Fruit fly (Drosophila melanogaster): ENCODE data around the gene CG13625.

Gene CG13625

dm6 chr3R:24564799-24565344 is 20.1 kb downstream of the CG13625 start:
- TF ChIP-seq Hmr (GFP tag; optimal IDR thresholded peaks at IDR 0.05): peak; percentile 16
- TF ChIP-seq Pdp1 (GFP tag; optimal IDR thresholded peaks at IDR 0.05): no peak
- peak; percentile 84 for TF ChIP-seq Ets65A (GFP tag)
- no peak for TF ChIP-seq Oli (tag; optimal IDR thresholded peaks at IDR 0.05)
- TF ChIP-seq so (GFP tag; IDR thresholded peaks at IDR 0.05): 0 out of 3 replicates have a peak, but pooled peaks have one; percentile 37
- peak; percentile 23 for TF ChIP-seq CG2120 (GFP tag; optimal IDR thresholded peaks at IDR 0.05)
- 0 out of 3 replicates have a peak, but pooled peaks have one; percentile 13 for TF ChIP-seq Dbx (GFP tag; IDR thresholded peaks at IDR 0.05)
- no peak for TF ChIP-seq tgo (GFP tag; IDR thresholded peaks at IDR 0.05)
- no peak for TF ChIP-seq CG8290 (GFP tag; optimal IDR thresholded peaks at IDR 0.05)
- peak in 1 of 2 experiments; percentile 8 for TF ChIP-seq CG8290 (tag; optimal IDR thresholded peaks at IDR 0.05)
- peak; percentile 75 for TF ChIP-seq Med (GFP tag)
- no peak for TF ChIP-seq CG13296 (GFP tag; optimal IDR thresholded peaks at IDR 0.05)
- peak; percentile 17; the same call in 1 of the 2 replicates for TF ChIP-seq CG17328 (GFP tag; IDR thresholded peaks at IDR 0.05)
- TF ChIP-seq cg (GFP tag; optimal IDR thresholded peaks at IDR 0.05): peak; percentile 20
- TF ChIP-seq row (GFP tag; IDR thresholded peaks at IDR 0.05): 0 out of 3 replicates have a peak, but pooled peaks have one; percentile 36
- peak; percentile 2 for TF ChIP-seq CG7839 (tag; optimal IDR thresholded peaks at IDR 0.05)
- TF ChIP-seq sqz (GFP tag; optimal IDR thresholded peaks at IDR 0.05): peak; percentile 58
- TF ChIP-seq CG31224 (GFP tag; IDR thresholded peaks at IDR 0.05): no peak
- peak; percentile 64 for TF ChIP-seq sens (GFP tag)
- TF ChIP-seq grau (tag; optimal IDR thresholded peaks at IDR 0.05): peak; percentile 80
- peak; percentile 19 for TF ChIP-seq CG13894 (tag; optimal IDR thresholded peaks at IDR 0.05)
- TF ChIP-seq sd (tag; optimal IDR thresholded peaks at IDR 0.05): peak; percentile 66
- TF ChIP-seq corto (GFP tag; optimal IDR thresholded peaks at IDR 0.05): peak; percentile 14
- peak; percentile 80 for TF ChIP-seq abd-A (tag; optimal IDR thresholded peaks at IDR 0.05)
- TF ChIP-seq CG12769 (tag; optimal IDR thresholded peaks at IDR 0.05): peak; percentile 26
- TF ChIP-seq Atf6 (GFP tag; IDR thresholded peaks at IDR 0.05): peak; percentile 12; the same call in 1 of the 2 replicates

DNA sequence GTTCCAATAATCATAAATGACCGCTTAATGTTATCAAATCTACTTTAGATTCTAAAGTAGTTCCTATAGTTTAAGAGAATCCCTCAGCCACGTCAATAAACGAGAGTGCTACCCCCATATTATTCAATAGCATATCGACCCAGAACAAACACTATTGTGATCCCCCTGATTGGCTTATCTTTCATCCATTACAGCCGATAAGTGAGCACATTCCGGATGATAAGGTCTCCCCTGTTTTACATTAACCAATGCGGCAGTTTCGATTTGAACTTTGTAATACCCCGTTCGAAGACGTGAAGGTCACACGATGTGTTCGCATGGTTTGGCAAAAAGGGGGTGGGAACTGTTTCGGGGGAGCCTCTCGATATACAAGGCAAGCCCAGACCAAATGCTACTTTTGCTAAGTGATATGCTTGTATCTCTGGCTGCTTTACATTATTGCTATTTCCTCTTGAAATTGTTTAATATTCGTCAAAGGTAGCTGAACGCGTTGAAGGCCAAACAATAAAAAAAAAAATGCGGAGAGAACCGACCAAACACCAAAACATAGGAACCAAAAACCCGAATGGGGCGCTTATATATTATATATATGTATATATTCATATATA is 20.7 kb downstream of the CG13625 start:
- TF ChIP-seq CG13287 (GFP tag; IDR thresholded peaks at IDR 0.05; ENCODE audit: partially characterized antibody): no peak
- TF ChIP-seq CG6654 (GFP tag; optimal IDR thresholded peaks at IDR 0.05): no peak
- no peak for TF ChIP-seq NK7.1 (GFP tag; optimal IDR thresholded peaks at IDR 0.05)
- TF ChIP-seq nmo (GFP tag; optimal IDR thresholded peaks at IDR 0.05): no peak
- TF ChIP-seq grn (GFP tag; optimal IDR thresholded peaks at IDR 0.05): peak; percentile 95
- no peak for TF ChIP-seq CG1603 (tag; optimal IDR thresholded peaks at IDR 0.05)
- TF ChIP-seq pho (GFP tag; optimal IDR thresholded peaks at IDR 0.05): no peak
- no peak for TF ChIP-seq wdn (GFP tag; IDR thresholded peaks at IDR 0.05)
- TF ChIP-seq jigr1 (GFP tag; IDR thresholded peaks at IDR 0.05): no peak
- TF ChIP-seq p53 (GFP tag; optimal IDR thresholded peaks at IDR 0.05): no peak
- TF ChIP-seq zfh1 (GFP tag; IDR thresholded peaks at IDR 0.05): no peak
- no peak for TF ChIP-seq Taf1 (GFP tag; IDR thresholded peaks at IDR 0.05)
- TF ChIP-seq oc (tag; optimal IDR thresholded peaks at IDR 0.05): no peak
- TF ChIP-seq sc (optimal IDR thresholded peaks at IDR 0.05): no peak
- TF ChIP-seq sc (GFP tag; optimal IDR thresholded peaks at IDR 0.05): no peak
- no peak for TF ChIP-seq ro (GFP tag; IDR thresholded peaks at IDR 0.05)
- no peak for TF ChIP-seq CG2875 (GFP tag; optimal IDR thresholded peaks at IDR 0.05)
- no peak for TF ChIP-seq dmrt99B (tag; optimal IDR thresholded peaks at IDR 0.05)
- no peak for TF ChIP-seq crp (GFP tag; optimal IDR thresholded peaks at IDR 0.05)
- TF ChIP-seq CG11247 (GFP tag; IDR thresholded peaks at IDR 0.05): no peak
- TF ChIP-seq otp (GFP tag; IDR thresholded peaks at IDR 0.05): no peak
- no peak for TF ChIP-seq CG12659 (GFP tag; optimal IDR thresholded peaks at IDR 0.05)
- 0 out of 2 replicates have a peak, but pooled peaks have one; percentile 38 for TF ChIP-seq GATAe (GFP tag; conservative IDR thresholded peaks at IDR 0.05)
- no peak for TF ChIP-seq Atf6 (GFP tag; IDR thresholded peaks at IDR 0.05)
- TF ChIP-seq fd3F (GFP tag; optimal IDR thresholded peaks at IDR 0.05): no peak
- no peak for TF ChIP-seq CG9797 (GFP tag; optimal IDR thresholded peaks at IDR 0.05)

Data from whole organism, embryonic.